Worm (Caenorhabditis elegans): Measurements from ENCODE around the gene tftc-5.

- TF ChIP-seq hmbx-1 (tag; optimal IDR thresholded peaks at IDR 0.05), result no peak
- TF ChIP-seq ama-1 (optimal IDR thresholded peaks at IDR 0.05), result no peak
- no peak for TF ChIP-seq flt-1 (GFP tag; IDR thresholded peaks at IDR 0.05)
- TF ChIP-seq aly-1 (tag; optimal IDR thresholded peaks at IDR 0.05), result no peak
These were observed 14.8 kb downstream of the tftc-5 start, which contains the start of gene hum-5 for ce11 chrIII:4036740-4037139.

Measured in whole organism, early embryonic.